Fruit fly (Drosophila melanogaster) whole organism, embryonic: ENCODE results near the gene Actn.
A peak's percentile ranks its signal among the peaks of the same experiment; 100 is the strongest.

ENCODE experiments used
- ATbp ChIP-seq: fragments of 200-800 bp; sonication (Bioruptor generic); optimal IDR thresholded peaks from 2 replicates; lab custom pipeline; 2017; ENCODE audit warnings: missing biosample characterization, mild to moderate bottlenecking, missing genetic modification characterization, missing genetic modification reagents
- Ada2b ChIP-seq: fragments of 200-800 bp; sonication (Bioruptor generic); IDR thresholded peaks from 2 replicates; pipeline ENCODE4 v1.3.6; 2022; ENCODE audit warnings: missing biosample characterization, missing genetic modification characterization
- Atf-2 ChIP-seq: fragments of 200-800 bp; sonication (Bioruptor generic); optimal IDR thresholded peaks from 2 replicates; lab custom pipeline; 2016; ENCODE audit warnings: missing biosample characterization, missing genetic modification characterization
- Bdp1 ChIP-seq: fragments of 200-800 bp; sonication (Bioruptor generic); optimal IDR thresholded peaks from 3 replicates; lab custom pipeline; 2016; ENCODE audit warnings: missing biosample characterization, missing genetic modification characterization
- Blimp-1 ChIP-seq: fragments of 200-800 bp; sonication (Bioruptor generic); optimal IDR thresholded peaks from 3 replicates; lab custom pipeline; 2018; ENCODE audit warnings: missing biosample characterization, missing genetic modification characterization, mild to moderate bottlenecking, moderate library complexity, missing genetic modification reagents
- CG1024 ChIP-seq: fragments of 200-800 bp; sonication (Bioruptor generic); IDR thresholded peaks from 2 replicates; pipeline ENCODE4 v1.3.6; 2022; ENCODE audit warnings: missing biosample characterization, missing genetic modification characterization
- CG10267 ChIP-seq: fragments of 200-800 bp; sonication (Bioruptor generic); optimal IDR thresholded peaks from 2 replicates; lab custom pipeline; 2018; ENCODE audit warnings: missing biosample characterization, mild to moderate bottlenecking, missing genetic modification characterization, moderate library complexity
- CG10321 ChIP-seq: fragments of 200-800 bp; sonication (Bioruptor generic); IDR thresholded peaks from 2 replicates; pipeline ENCODE4 v1.3.6; 2022; ENCODE audit warnings: missing biosample characterization, missing genetic modification characterization
- CG10543 ChIP-seq: fragments of 200-800 bp; sonication (Bioruptor generic); optimal IDR thresholded peaks from 3 replicates; lab custom pipeline; 2017; ENCODE audit warnings: missing biosample characterization, mild to moderate bottlenecking, missing genetic modification characterization, moderate library complexity
- CG11695 ChIP-seq: fragments of 200-800 bp; sonication (Bioruptor generic); IDR thresholded peaks from 3 replicates; pipeline ENCODE4 v1.3.6; 2022; ENCODE audit warnings: missing biosample characterization, missing genetic modification characterization
- CG14710 ChIP-seq: fragments of 200-800 bp; sonication (Bioruptor generic); optimal IDR thresholded peaks from 3 replicates; lab custom pipeline; 2019; ENCODE audit warnings: missing biosample characterization, mild to moderate bottlenecking, missing genetic modification characterization, moderate library complexity
- CG16779 ChIP-seq: fragments of 200-800 bp; sonication (Bioruptor generic); IDR thresholded peaks from 2 replicates; pipeline ENCODE4 v1.3.6; 2022; ENCODE audit warnings: missing biosample characterization, missing genetic modification characterization
- CG17328 ChIP-seq: fragments of 200-800 bp; sonication (Bioruptor generic); IDR thresholded peaks from 2 replicates; pipeline ENCODE4 v1.3.6; 2022; ENCODE audit warnings: missing biosample characterization, missing genetic modification characterization
- CG3065 ChIP-seq: fragments of 200-800 bp; sonication (Bioruptor generic); optimal IDR thresholded peaks from 2 replicates; lab custom pipeline; 2016; ENCODE audit warnings: missing biosample characterization, missing genetic modification characterization
- CG31224 ChIP-seq: fragments of 200-800 bp; sonication (Bioruptor generic); IDR thresholded peaks from 2 replicates; pipeline ENCODE4 v1.3.6; 2022; ENCODE audit warnings: missing biosample characterization, missing genetic modification characterization
- CG6683 ChIP-seq: fragments of 200-800 bp; sonication (Bioruptor generic); optimal IDR thresholded peaks from 2 replicates; lab custom pipeline; 2017; ENCODE audit warnings: missing biosample characterization, mild to moderate bottlenecking, missing genetic modification characterization, missing genetic modification reagents
- CG7963 ChIP-seq: fragments of 200-800 bp; sonication (Bioruptor generic); IDR thresholded peaks from 3 replicates; pipeline ENCODE4 v1.3.6; 2022; ENCODE audit warnings: missing biosample characterization, missing genetic modification characterization; ENCODE audit not compliant: partially characterized antibody
- CG8388 ChIP-seq: fragments of 200-800 bp; sonication (Bioruptor generic); optimal IDR thresholded peaks from 2 replicates; lab custom pipeline; 2019; ENCODE audit warnings: missing biosample characterization, mild to moderate bottlenecking, missing genetic modification characterization, moderate library complexity
- CG9215 ChIP-seq: fragments of 200-800 bp; sonication (Bioruptor generic); IDR thresholded peaks from 2 replicates; pipeline ENCODE4 v1.3.6; 2022; ENCODE audit warnings: missing biosample characterization, missing genetic modification characterization
- CG9437 ChIP-seq: fragments of 200-800 bp; sonication (Bioruptor generic); optimal IDR thresholded peaks from 2 replicates; lab custom pipeline; 2018; ENCODE audit warnings: missing biosample characterization, mild to moderate bottlenecking, missing genetic modification characterization
- Doc3 ChIP-seq: fragments of 200-800 bp; sonication (Bioruptor generic); IDR thresholded peaks from 3 replicates; pipeline ENCODE4 v1.3.6; 2022; ENCODE audit warnings: missing biosample characterization, missing genetic modification characterization; ENCODE audit not compliant: partially characterized antibody
- Dp ChIP-seq: fragments of 200-800 bp; sonication (Bioruptor generic); optimal IDR thresholded peaks from 2 replicates; lab custom pipeline; 2018; ENCODE audit warnings: missing biosample characterization, mild to moderate bottlenecking, missing genetic modification characterization, moderate library complexity
- E2f1 ChIP-seq: fragments of 200-800 bp; sonication (Bioruptor generic); IDR thresholded peaks from 2 replicates; pipeline ENCODE4 v1.3.6; 2022; ENCODE audit warnings: missing biosample characterization, missing genetic modification characterization
- Fer1 ChIP-seq: fragments of 200-800 bp; sonication (Bioruptor generic); optimal IDR thresholded peaks from 2 replicates; lab custom pipeline; 2017; ENCODE audit warnings: missing biosample characterization, mild to moderate bottlenecking, missing genetic modification characterization
- GATAe ChIP-seq: fragments of 200-800 bp; sonication (Bioruptor generic); conservative IDR thresholded peaks from 2 replicates; pipeline ENCODE4 v1.3.6; 2022; ENCODE audit warnings: missing biosample characterization, missing genetic modification characterization
- Hand ChIP-seq: fragments of 200-800 bp; sonication (Bioruptor generic); optimal IDR thresholded peaks from 2 replicates; lab custom pipeline; 2017; ENCODE audit warnings: mild to moderate bottlenecking, missing biosample characterization, missing genetic modification reagents, missing genetic modification characterization
- HmgZ ChIP-seq: fragments of 200-800 bp; sonication (Bioruptor generic); optimal IDR thresholded peaks from 2 replicates; lab custom pipeline; 2018; ENCODE audit warnings: missing biosample characterization, mild to moderate bottlenecking, missing genetic modification characterization
- Hmr ChIP-seq: fragments of 200-800 bp; sonication (Bioruptor generic); optimal IDR thresholded peaks from 3 replicates; lab custom pipeline; 2017; ENCODE audit warnings: mild to moderate bottlenecking, missing biosample characterization, missing genetic modification reagents, missing genetic modification characterization
- Jarid2 ChIP-seq: fragments of 200-800 bp; sonication (Bioruptor generic); optimal IDR thresholded peaks from 3 replicates; lab custom pipeline; 2017; ENCODE audit warnings: mild to moderate bottlenecking, missing biosample characterization, missing genetic modification reagents, missing genetic modification characterization
- MESR4 ChIP-seq: fragments of 200-800 bp; sonication (Bioruptor generic); optimal IDR thresholded peaks from 2 replicates; lab custom pipeline; 2018; ENCODE audit warnings: missing biosample characterization, mild to moderate bottlenecking, missing genetic modification characterization, moderate library complexity
- MTF-1 ChIP-seq: fragments of 200-800 bp; sonication (Bioruptor generic); optimal IDR thresholded peaks from 2 replicates; lab custom pipeline; 2018; ENCODE audit warnings: missing biosample characterization, mild to moderate bottlenecking, missing genetic modification characterization, borderline replicate concordance
- Mes4 ChIP-seq: fragments of 200-800 bp; sonication (Bioruptor generic); optimal IDR thresholded peaks from 2 replicates; lab custom pipeline; 2016; ENCODE audit warnings: missing biosample characterization, missing genetic modification characterization
- Sry-β ChIP-seq: fragments of 200-800 bp; sonication (Bioruptor generic); optimal IDR thresholded peaks from 2 replicates; lab custom pipeline; 2018; ENCODE audit warnings: missing biosample characterization, mild to moderate bottlenecking, missing genetic modification characterization, moderate library complexity
- Taf1 ChIP-seq: fragments of 200-800 bp; sonication (Bioruptor generic); IDR thresholded peaks from 2 replicates; pipeline ENCODE4 v1.3.6; 2022; ENCODE audit warnings: missing biosample characterization, missing genetic modification characterization
- Xrp1 ChIP-seq: fragments of 200-800 bp; sonication (Bioruptor generic); IDR thresholded peaks from 2 replicates; pipeline ENCODE4 v1.3.6; 2022; ENCODE audit warnings: missing biosample characterization, missing genetic modification characterization
- da ChIP-seq: fragments of 200-800 bp; sonication (Bioruptor generic); optimal IDR thresholded peaks from 2 replicates; lab custom pipeline; 2016; ENCODE audit warnings: missing biosample characterization, missing genetic modification characterization
- dysf ChIP-seq: fragments of 200-800 bp; sonication (Bioruptor generic); IDR thresholded peaks from 3 replicates; pipeline ENCODE4 v1.3.6; 2022; ENCODE audit warnings: missing biosample characterization, missing genetic modification characterization
- fd64A ChIP-seq: fragments of 200-800 bp; sonication (Bioruptor generic); optimal IDR thresholded peaks from 3 replicates; lab custom pipeline; 2018; ENCODE audit warnings: missing biosample characterization, mild to moderate bottlenecking, missing genetic modification characterization
- gsb-n ChIP-seq: fragments of 200-800 bp; sonication (Bioruptor generic); optimal IDR thresholded peaks from 3 replicates; lab custom pipeline; 2018; ENCODE audit warnings: missing biosample characterization, mild to moderate bottlenecking, missing genetic modification characterization
- hb ChIP-seq: fragments of 200-800 bp; sonication (Bioruptor generic); IDR thresholded peaks from 3 replicates; pipeline ENCODE4 v1.3.6; 2022; ENCODE audit warnings: missing biosample characterization, missing genetic modification characterization; ENCODE audit not compliant: partially characterized antibody
- lilli ChIP-seq: fragments of 200-800 bp; sonication (Bioruptor generic); optimal IDR thresholded peaks from 3 replicates; lab custom pipeline; 2016; ENCODE audit warnings: missing biosample characterization, missing genetic modification characterization
- pb ChIP-seq: fragments of 200-800 bp; sonication (Bioruptor generic); optimal IDR thresholded peaks from 3 replicates; lab custom pipeline; 2016; ENCODE audit warnings: missing biosample characterization, missing genetic modification characterization
- pros ChIP-seq: fragments of 200-800 bp; sonication (Bioruptor generic); optimal IDR thresholded peaks from 3 replicates; lab custom pipeline; 2019; ENCODE audit warnings: missing biosample characterization, mild to moderate bottlenecking, missing genetic modification characterization, moderate library complexity
- psq ChIP-seq: fragments of 200-800 bp; sonication (Bioruptor generic); optimal IDR thresholded peaks from 2 replicates; lab custom pipeline; 2017; ENCODE audit warnings: missing biosample characterization, missing genetic modification characterization
- sc ChIP-seq, 3 experiments: fragments of >200 bp in 2 of 3; fragments of 200-800 bp in 1 of 3; sonication (Bioruptor generic) in 1 of 3; optimal IDR thresholded peaks; 2 replicates in 2 of 3; 3 replicates in 1 of 3; lab custom pipeline; 2017; ENCODE audit warnings: mild to moderate bottlenecking in 1 of 3, missing biosample characterization in 1 of 3, missing genetic modification characterization in 1 of 3, missing genetic modification reagents in 1 of 3
- sug ChIP-seq: fragments of 200-800 bp; optimal IDR thresholded peaks from 2 replicates; lab custom pipeline; 2019; ENCODE audit warnings: missing biosample characterization, mild to moderate bottlenecking, missing genetic modification characterization, moderate library complexity
- tap ChIP-seq: fragments of 200-800 bp; optimal IDR thresholded peaks from 3 replicates; lab custom pipeline; 2019; ENCODE audit warnings: missing biosample characterization, mild to moderate bottlenecking, missing genetic modification characterization, moderate library complexity
- unpg ChIP-seq: fragments of 200-800 bp; sonication (Bioruptor generic); optimal IDR thresholded peaks from 3 replicates; lab custom pipeline; 2018; ENCODE audit warnings: missing biosample characterization, mild to moderate bottlenecking, missing genetic modification characterization, moderate library complexity
- wor ChIP-seq: fragments of 200-800 bp; sonication (Bioruptor generic); IDR thresholded peaks from 2 replicates; pipeline ENCODE4 v1.3.6; 2022; ENCODE audit warnings: missing biosample characterization, missing genetic modification characterization

The Actn gene

dm6 chrX:2087501-2087900, 45.4 kb upstream of the Actn start (continued):
- peak; percentile 44; the same call in 1 of the 2 replicates for TF ChIP-seq CG31224 (GFP tag; lab: Robert Waterston, UW)
- TF ChIP-seq CG10321 (GFP tag; lab: Robert Waterston, UW) = peak; percentile 62
- TF ChIP-seq Blimp-1 (GFP tag; lab: Kevin White, UChicago) = peak; percentile 49
- peak; percentile 53; the same call in 1 of the 3 replicates for TF ChIP-seq CG11695
- TF ChIP-seq sug (tag; lab: Kevin White, UChicago) = no peak
- TF ChIP-seq CG8388 = peak; percentile 70
- TF ChIP-seq CG9437 (GFP tag; lab: Kevin White, UChicago) = peak; percentile 24
- peak; percentile 5 for TF ChIP-seq CG10267 (tag; lab: Kevin White, UChicago)
- no peak for TF ChIP-seq CG10543 (GFP tag; lab: Kevin White, UChicago)
- peak; percentile 17 for TF ChIP-seq Atf-2 (GFP tag; lab: Kevin White, UChicago)
- peak; percentile 76 for TF ChIP-seq wor
- no peak for TF ChIP-seq Bdp1 (GFP tag; lab: Kevin White, UChicago)
- TF ChIP-seq Sry-β (GFP tag; lab: Kevin White, UChicago) = no peak
- peak; percentile 56 for TF ChIP-seq gsb-n (tag; lab: Kevin White, UChicago)
- peak; percentile 48 for TF ChIP-seq lilli (GFP tag; lab: Kevin White, UChicago)
- no peak for TF ChIP-seq pros (GFP tag; lab: Kevin White, UChicago)
- no peak for TF ChIP-seq Dp
- peak; percentile 45; the same call in 1 of the 2 replicates for TF ChIP-seq CG1024 (GFP tag; lab: Robert Waterston, UW)
- no peak for TF ChIP-seq MTF-1 (GFP tag; lab: Kevin White, UChicago)
- TF ChIP-seq hb (GFP tag; lab: Robert Waterston, UW) = no peak
- TF ChIP-seq CG16779 = 0 out of 2 replicates have a peak, but pooled peaks have one; percentile 25
- no peak for TF ChIP-seq CG6683 (GFP tag; lab: Kevin White, UChicago)
- no peak for TF ChIP-seq psq (GFP tag; lab: Kevin White, UChicago)
- TF ChIP-seq Mes4 (GFP tag; lab: Kevin White, UChicago) = peak; percentile 64
- no peak for TF ChIP-seq Hand (GFP tag; lab: Kevin White, UChicago)
- peak; percentile 35; the same call in 1 of the 2 replicates for TF ChIP-seq Ada2b
- no peak for TF ChIP-seq Doc3 (GFP tag; lab: Robert Waterston, UW)
- TF ChIP-seq Fer1 = peak; percentile 22
- TF ChIP-seq Hmr (GFP tag; lab: Kevin White, UChicago) = peak; percentile 54
- TF ChIP-seq GATAe = no peak
- TF ChIP-seq CG14710 (tag; lab: Kevin White, UChicago) = peak; percentile 23
- peak; percentile 81 for TF ChIP-seq ATbp (GFP tag; lab: Kevin White, UChicago)
- peak; percentile 62 for TF ChIP-seq dysf
- TF ChIP-seq tap = peak; percentile 51
- TF ChIP-seq CG17328 (GFP tag; lab: Robert Waterston, UW) = peak; percentile 77
- TF ChIP-seq HmgZ (tag; lab: Kevin White, UChicago) = peak; percentile 33
- TF ChIP-seq fd64A (GFP tag; lab: Kevin White, UChicago) = no peak
- peak; percentile 65 for TF ChIP-seq E2f1 (GFP tag; lab: Robert Waterston, UW)
- no peak for TF ChIP-seq sc (optimal IDR thresholded peaks at IDR 0.05; lab: Kevin White, UChicago)
- no peak for TF ChIP-seq sc (GFP tag; optimal IDR thresholded peaks at IDR 0.05; lab: Kevin White, UChicago)
- TF ChIP-seq pb (GFP tag; lab: Kevin White, UChicago) = peak; percentile 58
- no peak for TF ChIP-seq MESR4
- TF ChIP-seq CG9215 = 0 out of 2 replicates have a peak, but pooled peaks have one; percentile 12
- peak; percentile 64; the same call in 1 of the 2 replicates for TF ChIP-seq Xrp1
- no peak for TF ChIP-seq da (GFP tag; lab: Kevin White, UChicago)
- no peak for TF ChIP-seq Taf1
- TF ChIP-seq CG7963 = no peak
- no peak for TF ChIP-seq CG3065
- TF ChIP-seq Jarid2 (GFP tag; lab: Kevin White, UChicago) = no peak
- TF ChIP-seq unpg = peak; percentile 60
